Fruit fly (Drosophila melanogaster) whole organism, embryonic: ENCODE measurements around the gene CG4660.

Experiments
- CG12219 ChIP-seq: fragments of 200-800 bp; sonication (Bioruptor generic); optimal IDR thresholded peaks from 3 replicates; lab custom pipeline; 2018; ENCODE audit warnings: missing biosample characterization, mild to moderate bottlenecking, missing genetic modification characterization
- CG6765 ChIP-seq: fragments of 200-800 bp; sonication (Bioruptor generic); optimal IDR thresholded peaks from 3 replicates; lab custom pipeline; 2017; ENCODE audit warnings: missing biosample characterization, mild to moderate bottlenecking, missing genetic modification characterization
- chn ChIP-seq: fragments of 200-800 bp; sonication (Bioruptor generic); optimal IDR thresholded peaks from 2 replicates; lab custom pipeline; 2016; ENCODE audit warnings: missing biosample characterization, missing genetic modification characterization
- fd3F ChIP-seq: fragments of 200-800 bp; sonication (Bioruptor generic); optimal IDR thresholded peaks from 2 replicates; lab custom pipeline; 2018; ENCODE audit warnings: missing biosample characterization, mild to moderate bottlenecking, missing genetic modification characterization, moderate library complexity

DNA sequence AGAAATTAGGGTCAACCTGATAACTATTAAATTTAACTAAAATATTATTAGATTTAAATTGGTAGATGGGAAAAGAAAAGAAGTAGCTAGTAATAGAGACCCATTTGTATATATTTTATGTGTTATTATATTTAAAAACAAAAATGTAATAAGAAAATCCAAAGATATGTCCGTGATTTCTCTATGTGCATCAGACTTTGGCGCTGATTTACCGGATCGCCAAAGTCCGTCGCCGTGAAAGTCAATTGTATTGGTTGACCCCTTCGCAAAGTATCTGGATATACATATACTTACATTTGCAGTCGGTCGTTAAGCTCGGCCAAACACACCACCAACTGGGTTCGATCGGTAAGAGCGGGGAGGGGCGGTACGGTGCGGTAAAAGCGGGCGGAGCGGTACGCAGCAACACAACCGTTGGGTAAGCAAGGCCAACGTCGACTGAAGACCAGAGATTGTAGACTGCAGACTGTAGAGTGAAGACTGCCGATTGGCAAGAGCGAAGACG, 4.1 kb downstream of the CG4660 start:
- no peak for TF ChIP-seq CG12219 (GFP tag; lab: Kevin White, UChicago)
- TF ChIP-seq chn, result no peak
- TF ChIP-seq CG6765 (GFP tag; lab: Kevin White, UChicago), result no peak
- no peak for TF ChIP-seq fd3F (GFP tag; lab: Kevin White, UChicago)
